Fruit fly (Drosophila melanogaster): ENCODE measurements around the gene CG15561.

Gene CG15561

dm6 chr3R:31252093-31252962 lies 36.6 kb upstream of the CG15561 start, which contains the start of the genes qless and mRpL32 (continued):
- TF ChIP-seq HmgZ (tag; optimal IDR thresholded peaks at IDR 0.05) (peak; percentile 7), ttk (GFP tag; IDR thresholded peaks at IDR 0.05) (peak; percentile 70), CG2129 (GFP tag; IDR thresholded peaks at IDR 0.05; ENCODE audit: partially characterized antibody) (peak; percentile 61; the same call in 1 of the 2 replicates), sens-2 (GFP tag; IDR thresholded peaks at IDR 0.05) (no peak), tna (GFP tag; IDR thresholded peaks at IDR 0.05; ENCODE audit: partially characterized antibody) (no peak), CG18599 (GFP tag; optimal IDR thresholded peaks at IDR 0.05) (peak; percentile 55), CG8290 (GFP tag; optimal IDR thresholded peaks at IDR 0.05) (peak; percentile 29), CG8290 (tag; optimal IDR thresholded peaks at IDR 0.05) (no peak), Sox100B (GFP tag; optimal IDR thresholded peaks at IDR 0.05) (peak; percentile 46), CG5245 (GFP tag; optimal IDR thresholded peaks at IDR 0.05) (peak; percentile 70), Neu2 (GFP tag; optimal IDR thresholded peaks at IDR 0.05; ENCODE audit: borderline replicate concordance) (peak; percentile 9), CG10274 (GFP tag; optimal IDR thresholded peaks at IDR 0.05) (no peak), CG13287 (GFP tag; IDR thresholded peaks at IDR 0.05; ENCODE audit: partially characterized antibody) (peak; percentile 93), cg (GFP tag; optimal IDR thresholded peaks at IDR 0.05) (no peak), CG33213 (GFP tag; optimal IDR thresholded peaks at IDR 0.05) (peak; percentile 76), Elba2 (GFP tag; optimal IDR thresholded peaks at IDR 0.05) (no peak), CG14667 (GFP tag; IDR thresholded peaks at IDR 0.05) (peak; percentile 22; the same call in 1 of the 2 replicates), CG18262 (tag; optimal IDR thresholded peaks at IDR 0.05) (peak; percentile 74), Pdp1 (GFP tag; optimal IDR thresholded peaks at IDR 0.05) (peak; percentile 71 to 99), PHDP (tag; optimal IDR thresholded peaks at IDR 0.05) (peak; percentile 14), maf-S (GFP tag; optimal IDR thresholded peaks at IDR 0.05) (peak; percentile 22), fd102C (GFP tag; optimal IDR thresholded peaks at IDR 0.05) (no peak), Mes4 (GFP tag; optimal IDR thresholded peaks at IDR 0.05) (peak; percentile 40), caup (GFP tag; optimal IDR thresholded peaks at IDR 0.05; ENCODE audit: severe bottlenecking) (peak; percentile 46), CHES-1-like (GFP tag; optimal IDR thresholded peaks at IDR 0.05) (peak; percentile 58), scrt (GFP tag; optimal IDR thresholded peaks at IDR 0.05) (peak; percentile 80), crol (GFP tag; IDR thresholded peaks at IDR 0.05) (no peak), MTF-1 (GFP tag; optimal IDR thresholded peaks at IDR 0.05; ENCODE audit: borderline replicate concordance) (no peak), CG17186 (GFP tag; optimal IDR thresholded peaks at IDR 0.05) (peak; percentile 78), CG4854 (GFP tag; optimal IDR thresholded peaks at IDR 0.05) (peak; percentile 48), CG4617 (GFP tag; optimal IDR thresholded peaks at IDR 0.05; ENCODE audit: borderline replicate concordance) (peak; percentile 33), Ravus (GFP tag; IDR thresholded peaks at IDR 0.05) (no peak; the same call in 1 of the 2 replicates), CG16779 (GFP tag; IDR thresholded peaks at IDR 0.05) (0 out of 2 replicates have a peak, but pooled peaks have one; percentile 9), HmgD (GFP tag; optimal IDR thresholded peaks at IDR 0.05) (no peak), Scr (GFP tag; IDR thresholded peaks at IDR 0.05; ENCODE audit: partially characterized antibody) (peak; percentile 83), kay (GFP tag; optimal IDR thresholded peaks at IDR 0.05) (peak; percentile 71), gce (GFP tag; IDR thresholded peaks at IDR 0.05) (peak; percentile 39; the same call in 1 of the 3 replicates), CG14050 (GFP tag; IDR thresholded peaks at IDR 0.05) (no peak), Dek (tag; optimal IDR thresholded peaks at IDR 0.05) (no peak), CG6654 (GFP tag; optimal IDR thresholded peaks at IDR 0.05) (peak; percentile 95), CG15601 (tag; optimal IDR thresholded peaks at IDR 0.05) (no peak), Usf (GFP tag; optimal IDR thresholded peaks at IDR 0.05) (no peak), CG43689 (GFP tag; IDR thresholded peaks at IDR 0.05) (peak; percentile 13; the same call in 1 of the 2 replicates), vvl (GFP tag; IDR thresholded peaks at IDR 0.05) (peak; percentile 89), CTCF (GFP tag; optimal IDR thresholded peaks at IDR 0.05) (no peak), yki (optimal IDR thresholded peaks at IDR 0.05) (no peak), pum (GFP tag; optimal IDR thresholded peaks at IDR 0.05) (peak; percentile 73), chif (GFP tag; optimal IDR thresholded peaks at IDR 0.05) (peak; percentile 24 to 41), CG17612 (GFP tag; IDR thresholded peaks at IDR 0.05) (peak; percentile 41; the same call in 1 of the 2 replicates)
